Worm (Caenorhabditis elegans): ENCODE results near the gene atg-9.
A peak's percentile ranks its signal among the peaks of the same experiment; 100 is the strongest.

atg-9 gene

DNA sequence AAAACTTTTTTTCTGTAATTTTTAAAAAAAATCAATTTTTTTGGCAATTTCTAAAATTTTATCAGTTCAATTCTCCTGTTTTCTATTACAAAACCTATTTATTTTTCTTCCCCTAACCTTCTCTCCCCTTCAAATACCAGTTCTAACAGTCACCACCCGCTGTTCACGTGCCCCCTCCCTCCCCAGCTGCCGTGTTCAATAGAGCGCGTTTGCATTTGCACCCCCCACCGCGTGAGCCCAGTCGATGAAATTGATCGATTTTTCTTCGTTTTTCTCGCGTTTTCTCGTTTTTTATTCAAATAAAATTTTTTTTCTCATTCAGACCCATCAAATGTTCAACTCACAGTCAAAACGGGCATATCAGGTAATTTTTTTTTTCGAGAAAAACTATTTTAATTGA is at the start of gene atg-9 (continued):
- TF ChIP-seq lin-1 (GFP tag; IDR thresholded peaks at IDR 0.05) (peak; percentile 85), nhr-28 (tag; optimal IDR thresholded peaks at IDR 0.05) (peak; percentile 71), snpc-1.2 (GFP tag; IDR thresholded peaks at IDR 0.05) (no peak)

DNA sequence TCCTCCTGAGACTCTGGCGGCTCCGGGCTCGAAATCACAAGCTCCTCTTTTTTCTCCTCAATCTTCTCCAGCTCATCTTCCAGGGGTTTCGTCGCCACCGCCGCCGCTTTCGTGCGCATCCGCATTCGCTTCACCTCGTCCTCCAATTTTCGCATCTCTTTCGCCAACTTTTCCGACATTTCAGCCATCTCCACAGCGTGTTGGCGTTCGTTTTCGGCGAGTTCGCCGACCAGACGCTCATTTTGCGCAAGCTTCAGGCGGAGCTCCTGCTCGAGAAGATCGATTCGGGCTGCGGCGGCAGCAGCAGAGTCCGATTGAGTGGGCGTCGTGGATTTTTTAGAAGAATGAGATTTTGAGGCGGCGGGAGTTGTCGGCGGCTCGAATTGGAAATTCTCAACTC is 45.9 kb upstream of the atg-9 start:
- TF ChIP-seq set-16 (GFP tag; IDR thresholded peaks at IDR 0.05) (peak; percentile 91), ztf-11 (tag; optimal IDR thresholded peaks at IDR 0.05) (no peak), nhr-11 (tag; optimal IDR thresholded peaks at IDR 0.05) (no peak)

DNA sequence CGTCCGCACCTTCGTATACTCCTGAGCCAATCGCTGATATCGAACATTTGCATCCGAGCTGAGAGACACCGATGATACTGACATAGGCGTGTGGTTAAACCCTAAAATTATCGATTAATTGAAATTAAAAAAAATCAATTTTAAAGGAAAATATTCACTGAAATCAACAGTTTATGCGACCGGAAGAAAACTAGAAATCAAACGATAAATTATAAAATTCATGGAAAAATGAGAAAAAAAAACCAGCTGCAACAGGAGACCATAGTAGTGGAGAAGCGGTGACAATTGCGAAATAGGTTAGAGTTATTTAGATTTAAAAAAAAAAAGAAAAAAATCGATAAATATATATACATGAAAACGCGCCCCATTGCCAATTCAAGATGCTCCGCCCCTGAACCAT is 44.6 kb upstream of the atg-9 start, which contains the start of gene F33E11.3:
TSS of gene F33E11.3 (minus strand) at position 101 of the 400 bp plus-strand sequence.
- no peak for TF ChIP-seq cey-2 (tag; optimal IDR thresholded peaks at IDR 0.05; ENCODE audit: borderline replicate concordance, insufficient read depth)
- TF ChIP-seq nhr-10 (tag; optimal IDR thresholded peaks at IDR 0.05), result no peak
- no peak for TF ChIP-seq daf-12 (tag; optimal IDR thresholded peaks at IDR 0.05)
- no peak for TF ChIP-seq ceh-28 (tag; optimal IDR thresholded peaks at IDR 0.05)
- TF ChIP-seq T26A8.4 (GFP tag; IDR thresholded peaks at IDR 0.05), result no peak
- TF ChIP-seq hlh-11 (tag; optimal IDR thresholded peaks at IDR 0.05), result no peak
- TF ChIP-seq dmd-9 (GFP tag; IDR thresholded peaks at IDR 0.05), result no peak
- no peak for TF ChIP-seq F44E2.7 (GFP tag; IDR thresholded peaks at IDR 0.05)
- no peak for TF ChIP-seq egl-27 (tag; optimal IDR thresholded peaks at IDR 0.05)
- no peak for TF ChIP-seq ceh-62 (tag; optimal IDR thresholded peaks at IDR 0.05)
- TF ChIP-seq madf-5 (GFP tag; IDR thresholded peaks at IDR 0.05), result no peak

DNA sequence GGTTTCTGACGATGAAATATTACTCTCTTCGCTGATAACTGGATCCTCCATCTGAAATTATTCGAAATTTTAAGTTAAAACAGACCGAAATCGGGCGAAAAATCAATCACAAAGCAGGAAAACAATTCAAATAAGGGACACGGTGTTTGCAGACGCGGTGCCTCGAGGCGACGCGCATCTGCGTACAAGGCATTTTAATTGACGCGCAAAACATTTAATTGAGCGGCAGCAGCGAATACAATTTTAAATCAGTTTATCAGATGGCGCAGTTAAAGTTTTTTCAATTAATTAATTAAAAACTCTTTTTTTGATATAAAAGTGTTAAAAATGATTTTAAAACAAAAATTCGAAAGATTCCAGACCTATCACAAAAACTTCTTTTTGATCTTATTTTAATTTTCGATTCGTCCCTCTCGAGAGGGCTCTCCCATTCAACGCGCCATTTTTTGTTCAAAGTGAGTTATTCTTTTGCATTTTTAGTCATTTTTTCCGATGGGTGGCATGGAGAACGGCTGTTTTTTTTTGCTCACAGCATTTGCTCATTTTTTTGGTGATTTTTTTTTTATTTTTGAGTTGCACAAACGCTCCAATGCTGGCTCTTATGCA is 37.6 kb upstream of the atg-9 start, which contains the start of gene phf-10:
TSS of gene phf-10 (minus strand) at position 81 of the 606 bp plus-strand sequence.
- TF ChIP-seq lin-38 (GFP tag; IDR thresholded peaks at IDR 0.05) (peak; percentile 48), D1046.2 (GFP tag; IDR thresholded peaks at IDR 0.05) (no peak), skn-1 (tag; optimal IDR thresholded peaks at IDR 0.05) (no peak), nhr-6 (tag; optimal IDR thresholded peaks at IDR 0.05) (peak; percentile 14), arid-1 (GFP tag; conservative IDR thresholded peaks at IDR 0.05) (no peak), mdl-1 (tag; optimal IDR thresholded peaks at IDR 0.05) (no peak), F26F4.8 (GFP tag; conservative IDR thresholded peaks at IDR 0.05) (no peak), mes-2 (tag; optimal IDR thresholded peaks at IDR 0.05; ENCODE audit: poor library complexity, severe bottlenecking) (peak; percentile 67), lsy-2 (tag; optimal IDR thresholded peaks at IDR 0.05) (no peak), hmg-1.1 (GFP tag; IDR thresholded peaks at IDR 0.05) (peak; percentile 42; the same call in 1 of the 2 replicates), dpl-1 (GFP tag; optimal IDR thresholded peaks at IDR 0.05) (peak; percentile 61)

DNA sequence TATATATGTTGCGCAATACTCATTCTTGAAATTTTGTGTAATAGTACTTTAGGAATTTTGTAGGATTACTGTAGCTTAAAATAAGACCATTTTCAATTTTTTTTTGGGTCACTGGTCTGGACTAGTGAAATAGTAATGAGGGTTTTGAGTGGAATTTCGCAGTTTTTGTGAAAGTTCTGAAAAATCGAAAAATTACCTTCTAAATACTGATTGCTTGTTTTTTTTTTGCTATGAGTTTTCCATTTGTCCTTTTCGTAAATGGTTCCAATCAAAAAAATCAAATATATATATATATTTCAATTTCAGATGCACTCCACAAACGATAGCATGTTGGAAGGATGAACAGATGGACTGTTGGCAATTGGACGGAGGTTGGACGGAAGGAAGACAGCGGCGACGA is 36.8 kb upstream of the atg-9 start, which contains the start of gene nhr-15:
TSS of gene nhr-15 (plus strand) at position 301 of the 400 bp plus-strand sequence.
- TF ChIP-seq egl-43 (GFP tag; IDR thresholded peaks at IDR 0.05) (no peak), tra-1 (GFP tag; IDR thresholded peaks at IDR 0.05) (no peak), D1046.2 (GFP tag; IDR thresholded peaks at IDR 0.05) (no peak), zfp-3 (GFP tag; conservative IDR thresholded peaks at IDR 0.05) (no peak), mxl-2 (GFP tag; conservative IDR thresholded peaks at IDR 0.05) (no peak), rbr-2 (tag; optimal IDR thresholded peaks at IDR 0.05) (no peak), ztf-7 (tag; optimal IDR thresholded peaks at IDR 0.05) (no peak), spr-3 (GFP tag; optimal IDR thresholded peaks at IDR 0.05) (no peak), ceh-20 (GFP tag; IDR thresholded peaks at IDR 0.05) (no peak), unc-130 (GFP tag; optimal IDR thresholded peaks at IDR 0.05) (no peak), gei-8 (GFP tag; optimal IDR thresholded peaks at IDR 0.05) (no peak), ces-1 (GFP tag; optimal IDR thresholded peaks at IDR 0.05) (no peak), Y48G9A.11 (GFP tag; IDR thresholded peaks at IDR 0.05) (no peak), daf-19 (GFP tag; conservative IDR thresholded peaks at IDR 0.05) (no peak)

Data from whole organism, L4 larva.